Fruit fly (Drosophila melanogaster) Kc167 (cell line): ENCODE results near the gene Tsc1.

Experiments used
- h ChIP-seq: fragments of >200 bp; optimal IDR thresholded peaks from 3 replicates; lab custom pipeline; 2018; ENCODE audit warnings: missing external identifiers
- insv ChIP-seq: fragments of >200 bp; optimal IDR thresholded peaks from 3 replicates; lab custom pipeline; 2018; ENCODE audit warnings: missing external identifiers
- psq ChIP-seq: fragments of >200 bp; optimal IDR thresholded peaks from 2 replicates; lab custom pipeline; 2017; ENCODE audit warnings: missing external identifiers

dm6 chr3R:24099039-24100026, 30.8 kb upstream of the Tsc1 start:
- TF ChIP-seq insv (no peak), h (lab: Kevin White, UChicago) (no peak), psq (lab: Kevin White, UChicago) (no peak)
